Fruit fly (Drosophila melanogaster) whole organism, embryonic: Measurements from ENCODE around the gene Mrtf.

ENCODE experiments used
- Atf3 ChIP-seq: fragments of 200-800 bp; sonication (Bioruptor generic); optimal IDR thresholded peaks from 3 replicates; lab custom pipeline; 2016; ENCODE audit warnings: missing biosample characterization, missing genetic modification characterization
- CG10147 ChIP-seq: fragments of 200-800 bp; sonication (Bioruptor generic); optimal IDR thresholded peaks from 2 replicates; lab custom pipeline; 2019; ENCODE audit warnings: missing biosample characterization, mild to moderate bottlenecking, missing genetic modification characterization, moderate library complexity
- CG10462 ChIP-seq: fragments of 200-800 bp; sonication (Bioruptor generic); optimal IDR thresholded peaks from 2 replicates; lab custom pipeline; 2016; ENCODE audit warnings: missing biosample characterization, missing genetic modification characterization
- CG10543 ChIP-seq: fragments of 200-800 bp; sonication (Bioruptor generic); optimal IDR thresholded peaks from 3 replicates; lab custom pipeline; 2017; ENCODE audit warnings: missing biosample characterization, mild to moderate bottlenecking, missing genetic modification characterization, moderate library complexity
- CG11723 ChIP-seq: fragments of 200-800 bp; sonication (Bioruptor generic); optimal IDR thresholded peaks from 2 replicates; lab custom pipeline; 2017; ENCODE audit warnings: missing biosample characterization, mild to moderate bottlenecking, missing genetic modification characterization
- CG12236 ChIP-seq: fragments of 200-800 bp; sonication (Bioruptor generic); optimal IDR thresholded peaks from 2 replicates; lab custom pipeline; 2016; ENCODE audit warnings: missing biosample characterization, missing genetic modification characterization
- CG1233 ChIP-seq: fragments of 200-800 bp; sonication (Bioruptor generic); optimal IDR thresholded peaks from 4 replicates; lab custom pipeline; 2018; ENCODE audit warnings: missing biosample characterization, mild to moderate bottlenecking, missing genetic modification characterization
- CG12659 ChIP-seq: fragments of 200-800 bp; sonication (Bioruptor generic); optimal IDR thresholded peaks from 3 replicates; lab custom pipeline; 2017; ENCODE audit warnings: mild to moderate bottlenecking, missing biosample characterization, missing genetic modification reagents, missing genetic modification characterization
- CG13123 ChIP-seq: fragments of 200-800 bp; sonication (Bioruptor generic); optimal IDR thresholded peaks from 2 replicates; lab custom pipeline; 2016; ENCODE audit warnings: missing biosample characterization, missing genetic modification characterization
- CG15514 ChIP-seq: fragments of 200-800 bp; sonication (Bioruptor generic); optimal IDR thresholded peaks from 3 replicates; lab custom pipeline; 2017; ENCODE audit warnings: missing biosample characterization, missing genetic modification characterization, mild to moderate bottlenecking, moderate library complexity, missing genetic modification reagents
- CG17385 ChIP-seq: fragments of 200-800 bp; sonication (Bioruptor generic); optimal IDR thresholded peaks from 3 replicates; lab custom pipeline; 2018; ENCODE audit warnings: missing biosample characterization, mild to moderate bottlenecking, missing genetic modification characterization
- CG4707 ChIP-seq: fragments of 200-800 bp; sonication (Bioruptor generic); optimal IDR thresholded peaks from 2 replicates; lab custom pipeline; 2018; ENCODE audit warnings: missing biosample characterization, mild to moderate bottlenecking, missing genetic modification characterization, moderate library complexity
- CG6175 ChIP-seq: fragments of 200-800 bp; sonication (Bioruptor generic); IDR thresholded peaks from 3 replicates; pipeline ENCODE4 v1.3.6; 2022; ENCODE audit warnings: missing biosample characterization, missing genetic modification characterization
- CG6654 ChIP-seq: fragments of 200-800 bp; sonication (Bioruptor generic); optimal IDR thresholded peaks from 2 replicates; lab custom pipeline; 2017; ENCODE audit warnings: missing biosample characterization, mild to moderate bottlenecking, missing genetic modification characterization
- CG7556 ChIP-seq: fragments of 200-800 bp; sonication (Bioruptor generic); optimal IDR thresholded peaks from 2 replicates; lab custom pipeline; 2017; ENCODE audit warnings: missing biosample characterization, mild to moderate bottlenecking, missing genetic modification characterization
- CG7839 ChIP-seq: fragments of 200-800 bp; sonication (Bioruptor generic); optimal IDR thresholded peaks from 3 replicates; lab custom pipeline; 2018; ENCODE audit warnings: missing biosample characterization, mild to moderate bottlenecking, missing genetic modification characterization, moderate library complexity
- CG8290 ChIP-seq, 3 experiments: fragments of 200-800 bp; sonication (Bioruptor generic); optimal IDR thresholded peaks; 2 replicates each; lab custom pipeline; 2016 to 2019; ENCODE audit warnings: missing biosample characterization in 3 of 3, missing genetic modification characterization in 3 of 3, mild to moderate bottlenecking in 2 of 3, moderate library complexity in 1 of 3
- CG8944 ChIP-seq: fragments of 200-800 bp; sonication (Bioruptor generic); optimal IDR thresholded peaks from 3 replicates; lab custom pipeline; 2016; ENCODE audit warnings: missing biosample characterization, missing genetic modification characterization
- D19A ChIP-seq: fragments of 200-800 bp; optimal IDR thresholded peaks from 3 replicates; lab custom pipeline; 2019; ENCODE audit warnings: missing biosample characterization, mild to moderate bottlenecking, missing genetic modification characterization, moderate library complexity
- Dad ChIP-seq: fragments of 200-800 bp; sonication (Bioruptor generic); optimal IDR thresholded peaks from 3 replicates; lab custom pipeline; 2016; ENCODE audit warnings: missing biosample characterization, missing genetic modification characterization
- Doc3 ChIP-seq: fragments of 200-800 bp; sonication (Bioruptor generic); IDR thresholded peaks from 3 replicates; pipeline ENCODE4 v1.3.6; 2022; ENCODE audit warnings: missing biosample characterization, missing genetic modification characterization; ENCODE audit not compliant: partially characterized antibody
- Eip74EF ChIP-seq, 2 experiments: fragments of 200-800 bp in 1 of 2; fragments of >200 bp in 1 of 2; sonication (Bioruptor generic) in 1 of 2; optimal IDR thresholded peaks; 2 replicates each; lab custom pipeline; 2017 to 2019; ENCODE audit warnings: missing biosample characterization in 2 of 2, missing genetic modification characterization in 2 of 2, mild to moderate bottlenecking in 1 of 2, moderate library complexity in 1 of 2
- Gug ChIP-seq: fragments of 200-800 bp; sonication (Bioruptor generic); IDR thresholded peaks from 4 replicates; pipeline ENCODE4 v1.3.6; 2022; ENCODE audit warnings: missing biosample characterization, missing genetic modification characterization
- H2.0 ChIP-seq: fragments of 200-800 bp; sonication (Bioruptor generic); IDR thresholded peaks from 2 replicates; pipeline ENCODE4 v1.3.6; 2022; ENCODE audit warnings: missing biosample characterization, missing genetic modification characterization
- Hand ChIP-seq: fragments of 200-800 bp; sonication (Bioruptor generic); optimal IDR thresholded peaks from 2 replicates; lab custom pipeline; 2017; ENCODE audit warnings: mild to moderate bottlenecking, missing biosample characterization, missing genetic modification reagents, missing genetic modification characterization
- Hr3 ChIP-seq: fragments of 200-800 bp; sonication (Bioruptor generic); optimal IDR thresholded peaks from 3 replicates; lab custom pipeline; 2016; ENCODE audit warnings: missing biosample characterization, missing genetic modification characterization
- Hr78 ChIP-seq, 2 experiments: fragments of 200-800 bp in 1 of 2; fragments of >200 bp in 1 of 2; sonication (Bioruptor generic) in 1 of 2; optimal IDR thresholded peaks; 2 replicates each; lab custom pipeline; 2017 to 2019; ENCODE audit warnings: missing biosample characterization in 2 of 2, missing genetic modification characterization in 2 of 2, mild to moderate bottlenecking in 1 of 2, moderate library complexity in 1 of 2
- Mad ChIP-seq: fragments of 200-800 bp; sonication (Bioruptor generic); optimal IDR thresholded peaks from 2 replicates; lab custom pipeline; 2016; ENCODE audit warnings: missing biosample characterization, missing genetic modification characterization
- NC2β ChIP-seq: fragments of 200-800 bp; sonication (Bioruptor generic); optimal IDR thresholded peaks from 2 replicates; lab custom pipeline; 2016; ENCODE audit warnings: missing biosample characterization, missing genetic modification characterization
- Poxn ChIP-seq: fragments of 200-800 bp; sonication (Bioruptor generic); IDR thresholded peaks from 2 replicates; pipeline ENCODE4 v1.3.6; 2022; ENCODE audit warnings: missing biosample characterization, missing genetic modification characterization
- aop ChIP-seq: fragments of 200-800 bp; sonication (Bioruptor generic); IDR thresholded peaks from 2 replicates; pipeline ENCODE4 v1.3.6; 2022; ENCODE audit warnings: missing biosample characterization, missing genetic modification characterization
- ase ChIP-seq: fragments of 200-800 bp; sonication (Bioruptor generic); IDR thresholded peaks from 3 replicates; pipeline ENCODE4 v1.3.6; 2022; ENCODE audit warnings: missing biosample characterization, missing genetic modification characterization
- ato ChIP-seq: fragments of 200-800 bp; sonication (Bioruptor generic); IDR thresholded peaks from 2 replicates; pipeline ENCODE4 v1.3.6; 2022; ENCODE audit warnings: missing biosample characterization, missing genetic modification characterization; ENCODE audit not compliant: partially characterized antibody
- br ChIP-seq: fragments of >200 bp; optimal IDR thresholded peaks from 2 replicates; lab custom pipeline; 2017
- cas ChIP-seq: fragments of 200-800 bp; sonication (Bioruptor generic); IDR thresholded peaks from 2 replicates; pipeline ENCODE4 v1.3.6; 2022; ENCODE audit warnings: missing biosample characterization, missing genetic modification characterization
- chinmo ChIP-seq: fragments of 200-800 bp; sonication (Bioruptor generic); IDR thresholded peaks from 4 replicates; pipeline ENCODE4 v1.3.6; 2022; ENCODE audit warnings: missing biosample characterization, missing genetic modification characterization; ENCODE audit not compliant: partially characterized antibody
- emc ChIP-seq: fragments of 200-800 bp; sonication (Bioruptor generic); optimal IDR thresholded peaks from 2 replicates; lab custom pipeline; 2016; ENCODE audit warnings: missing biosample characterization, missing genetic modification characterization
- fru ChIP-seq: fragments of >200 bp; optimal IDR thresholded peaks from 2 replicates; lab custom pipeline; 2017
- grn ChIP-seq: fragments of 200-800 bp; sonication (Bioruptor generic); optimal IDR thresholded peaks from 3 replicates; lab custom pipeline; 2017; ENCODE audit warnings: missing biosample characterization, missing genetic modification characterization
- lab ChIP-seq: fragments of 200-800 bp; sonication (Bioruptor generic); optimal IDR thresholded peaks from 3 replicates; lab custom pipeline; 2017; ENCODE audit warnings: missing biosample characterization, missing genetic modification characterization, mild to moderate bottlenecking, moderate library complexity, missing genetic modification reagents
- lola ChIP-seq, 3 experiments: fragments of >200 bp in 2 of 3; fragments of 200-800 bp in 1 of 3; sonication (Bioruptor generic) in 1 of 3; optimal IDR thresholded peaks; 2 replicates each; lab custom pipeline; 2017 to 2019; ENCODE audit warnings: missing biosample characterization in 3 of 3, missing genetic modification characterization in 3 of 3, mild to moderate bottlenecking in 1 of 3, moderate library complexity in 1 of 3
- otp ChIP-seq: fragments of 200-800 bp; sonication (Bioruptor generic); IDR thresholded peaks from 3 replicates; pipeline ENCODE4, ENCODE4 v1.3.6; 2022; ENCODE audit warnings: missing biosample characterization, missing genetic modification characterization
- pita ChIP-seq: fragments of 200-800 bp; sonication (Bioruptor generic); optimal IDR thresholded peaks from 2 replicates; lab custom pipeline; 2017; ENCODE audit warnings: missing biosample characterization, mild to moderate bottlenecking, missing genetic modification characterization
- pzg ChIP-seq: fragments of 200-800 bp; sonication (Bioruptor generic); optimal IDR thresholded peaks from 3 replicates; lab custom pipeline; 2018; ENCODE audit warnings: missing biosample characterization, mild to moderate bottlenecking, missing genetic modification characterization, moderate library complexity
- repo ChIP-seq: fragments of 200-800 bp; sonication (Bioruptor generic); optimal IDR thresholded peaks from 2 replicates; lab custom pipeline; 2016; ENCODE audit warnings: missing biosample characterization, missing genetic modification characterization
- rib ChIP-seq: fragments of 200-800 bp; sonication (Bioruptor generic); IDR thresholded peaks from 2 replicates; pipeline ENCODE4 v1.3.6; 2022; ENCODE audit warnings: missing biosample characterization, missing genetic modification characterization
- ro ChIP-seq: fragments of 200-800 bp; sonication (Bioruptor generic); IDR thresholded peaks from 2 replicates; pipeline ENCODE4 v1.3.6; 2022; ENCODE audit warnings: missing biosample characterization, missing genetic modification characterization
- scrt ChIP-seq: fragments of 200-800 bp; sonication (Bioruptor generic); optimal IDR thresholded peaks from 2 replicates; lab custom pipeline; 2018; ENCODE audit warnings: missing biosample characterization, mild to moderate bottlenecking, missing genetic modification characterization, moderate library complexity

Mrtf gene

dm6 chr3L:2766269-2767088 is at the start of gene Mrtf, which contains the start of gene Non2 (continued):
- TF ChIP-seq CG12659 (GFP tag; lab: Kevin White, UChicago) (peak; percentile 75), pzg (GFP tag; lab: Kevin White, UChicago) (peak; percentile 52), H2.0 (GFP tag; lab: Robert Waterston, UW) (no peak), CG6654 (GFP tag; lab: Kevin White, UChicago) (no peak), br (lab: Kevin White, UChicago) (no peak), CG7556 (peak; percentile 55), CG15514 (peak; percentile 54), CG8944 (peak; percentile 35), rib (GFP tag; lab: Robert Waterston, UW) (no peak), aop (GFP tag; lab: Robert Waterston, UW) (no peak), CG8290 (GFP tag; optimal IDR thresholded peaks at IDR 0.05; lab: Kevin White, UChicago) (no peak), CG8290 (tag; optimal IDR thresholded peaks at IDR 0.05; lab: Kevin White, UChicago) (peak in 1 of 2 experiments; percentile 28), CG6175 (GFP tag; lab: Robert Waterston, UW) (no peak), CG10543 (GFP tag; lab: Kevin White, UChicago) (peak; percentile 58), Atf3 (peak; percentile 59), ato (GFP tag; lab: Robert Waterston, UW) (peak; percentile 85), ase (GFP tag; lab: Robert Waterston, UW) (no peak), Dad (GFP tag; lab: Kevin White, UChicago) (no peak), lab (GFP tag; lab: Kevin White, UChicago) (peak; percentile 57), Hr78 (GFP tag; optimal IDR thresholded peaks at IDR 0.05; lab: Kevin White, UChicago) (no peak), Hr3 (GFP tag; lab: Kevin White, UChicago) (peak; percentile 60), CG1233 (GFP tag; lab: Kevin White, UChicago) (peak; percentile 46), D19A (tag; lab: Kevin White, UChicago) (peak; percentile 4), CG7839 (tag; lab: Kevin White, UChicago) (peak; percentile 62), CG17385 (GFP tag; lab: Kevin White, UChicago) (no peak), Gug (peak; percentile 62; the same call in 3 of the 4 replicates), lola (GFP tag; optimal IDR thresholded peaks at IDR 0.05; lab: Kevin White, UChicago) (peak in 1 of 3 experiments; percentile 60), CG10462 (GFP tag; lab: Kevin White, UChicago) (peak; percentile 29), Doc3 (peak; percentile 76), fru (lab: Kevin White, UChicago) (no peak), CG12236 (GFP tag; lab: Kevin White, UChicago) (no peak), CG4707 (GFP tag; lab: Kevin White, UChicago) (no peak), pita (GFP tag; lab: Kevin White, UChicago) (no peak), ro (GFP tag; lab: Robert Waterston, UW) (no peak), Mad (GFP tag; lab: Kevin White, UChicago) (peak; percentile 48), emc (GFP tag; lab: Kevin White, UChicago) (peak; percentile 35), Hand (no peak), Eip74EF (GFP tag; optimal IDR thresholded peaks at IDR 0.05; lab: Kevin White, UChicago) (peak in 1 of 2 experiments; percentile 6), scrt (GFP tag; lab: Kevin White, UChicago) (peak; percentile 43), cas (GFP tag; lab: Robert Waterston, UW) (no peak), grn (no peak), CG10147 (GFP tag; lab: Kevin White, UChicago) (peak; percentile 70), NC2β (GFP tag; lab: Kevin White, UChicago) (peak; percentile 48), otp (GFP tag; lab: Robert Waterston, UW) (peak; percentile 17; the same call in 1 of the 3 replicates), repo (GFP tag; lab: Kevin White, UChicago) (peak; percentile 13), chinmo (GFP tag; lab: Robert Waterston, UW) (peak; percentile 75; the same call in 1 of the 4 replicates), CG11723 (GFP tag; lab: Kevin White, UChicago) (peak; percentile 23), CG13123 (GFP tag; lab: Kevin White, UChicago) (no peak), Poxn (GFP tag; lab: Robert Waterston, UW) (no peak)
